Worm (Caenorhabditis elegans): Measurements from ENCODE around the gene K08D9.4.

Gene K08D9.4

DNA sequence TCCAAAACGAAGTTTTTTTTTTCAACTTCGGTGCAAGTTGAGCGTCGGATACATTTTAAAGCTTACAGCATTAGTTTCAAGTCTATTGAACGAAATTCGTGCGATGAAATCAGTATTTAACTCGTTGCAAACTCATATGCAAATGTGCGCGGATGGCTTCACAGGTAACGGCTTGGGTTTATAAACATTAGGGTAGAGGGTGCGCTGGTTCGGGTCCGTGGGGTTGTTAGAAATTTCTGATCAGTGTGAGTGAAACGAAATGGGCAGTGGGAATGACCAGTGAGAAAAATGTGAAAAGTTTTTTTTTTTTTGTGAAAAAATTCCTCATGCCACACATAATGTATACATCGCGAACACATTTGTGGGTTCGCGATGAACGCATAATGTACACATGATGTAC lies 37.1 kb downstream of the K08D9.4 start (continued):
- no peak for TF ChIP-seq duxl-1 (tag; optimal IDR thresholded peaks at IDR 0.05; ENCODE audit: poor library complexity)
- TF ChIP-seq nhr-11 (tag; optimal IDR thresholded peaks at IDR 0.05) = no peak
- no peak for TF ChIP-seq skn-1 (tag; optimal IDR thresholded peaks at IDR 0.05)
- no peak for TF ChIP-seq ZK546.5 (tag; optimal IDR thresholded peaks at IDR 0.05)
- TF ChIP-seq zfp-2 (tag; optimal IDR thresholded peaks at IDR 0.05) = no peak
- TF ChIP-seq ztf-7 (tag; optimal IDR thresholded peaks at IDR 0.05) = no peak
- no peak for TF ChIP-seq lin-13 (GFP tag; optimal IDR thresholded peaks at IDR 0.05)
- TF ChIP-seq cey-2 (tag; optimal IDR thresholded peaks at IDR 0.05; ENCODE audit: borderline replicate concordance, insufficient read depth) = no peak
- peak; percentile 63 for TF ChIP-seq vab-7 (GFP tag; IDR thresholded peaks at IDR 0.05)
- TF ChIP-seq hlh-30 (tag; optimal IDR thresholded peaks at IDR 0.05; ENCODE audit: insufficient read depth) = no peak
- no peak for TF ChIP-seq zag-1 (tag; optimal IDR thresholded peaks at IDR 0.05)
- TF ChIP-seq unc-130 (GFP tag; optimal IDR thresholded peaks at IDR 0.05) = peak; percentile 28
- no peak for TF ChIP-seq ceh-32 (tag; optimal IDR thresholded peaks at IDR 0.05; ENCODE audit: poor library complexity)
- TF ChIP-seq sdz-12 (GFP tag; optimal IDR thresholded peaks at IDR 0.05) = no peak
- no peak for TF ChIP-seq unc-39 (tag; optimal IDR thresholded peaks at IDR 0.05)
- TF ChIP-seq ceh-20 (GFP tag; IDR thresholded peaks at IDR 0.05) = no peak
- TF ChIP-seq saeg-2 (GFP tag; IDR thresholded peaks at IDR 0.05) = no peak
- TF ChIP-seq hif-1 (tag; optimal IDR thresholded peaks at IDR 0.05) = no peak
- no peak for TF ChIP-seq daf-12 (tag; optimal IDR thresholded peaks at IDR 0.05)
- TF ChIP-seq dmd-6 (GFP tag; IDR thresholded peaks at IDR 0.05) = no peak
- TF ChIP-seq mxl-3 (GFP tag; optimal IDR thresholded peaks at IDR 0.05) = no peak
- TF ChIP-seq F26F4.8 (GFP tag; conservative IDR thresholded peaks at IDR 0.05) = peak; percentile 71; the same call in 1 of the 2 replicates
- no peak for TF ChIP-seq php-3 (GFP tag; IDR thresholded peaks at IDR 0.05)
- TF ChIP-seq unc-62 (GFP tag; optimal IDR thresholded peaks at IDR 0.05 in 1 of 2) = peak in 1 of 2 experiments; percentile 44
- no peak for TF ChIP-seq unc-62 (tag; optimal IDR thresholded peaks at IDR 0.05)
- TF ChIP-seq lin-39 (tag; optimal IDR thresholded peaks at IDR 0.05) = no peak
- TF ChIP-seq ama-1 (optimal IDR thresholded peaks at IDR 0.05) = no peak
- TF ChIP-seq mdl-1 (tag; optimal IDR thresholded peaks at IDR 0.05) = no peak
- TF ChIP-seq dpl-1 (GFP tag; optimal IDR thresholded peaks at IDR 0.05) = no peak
- TF ChIP-seq nhr-25 (tag; optimal IDR thresholded peaks at IDR 0.05; ENCODE audit: borderline replicate concordance, insufficient read depth) = no peak
- TF ChIP-seq jun-1 (tag; optimal IDR thresholded peaks at IDR 0.05) = no peak

ce11 chrV:3162299-3162698 lies 37.9 kb downstream of the K08D9.4 start:
- TF ChIP-seq arid-1 (GFP tag; conservative IDR thresholded peaks at IDR 0.05) (no peak), set-16 (GFP tag; IDR thresholded peaks at IDR 0.05) (peak; percentile 62)

DNA sequence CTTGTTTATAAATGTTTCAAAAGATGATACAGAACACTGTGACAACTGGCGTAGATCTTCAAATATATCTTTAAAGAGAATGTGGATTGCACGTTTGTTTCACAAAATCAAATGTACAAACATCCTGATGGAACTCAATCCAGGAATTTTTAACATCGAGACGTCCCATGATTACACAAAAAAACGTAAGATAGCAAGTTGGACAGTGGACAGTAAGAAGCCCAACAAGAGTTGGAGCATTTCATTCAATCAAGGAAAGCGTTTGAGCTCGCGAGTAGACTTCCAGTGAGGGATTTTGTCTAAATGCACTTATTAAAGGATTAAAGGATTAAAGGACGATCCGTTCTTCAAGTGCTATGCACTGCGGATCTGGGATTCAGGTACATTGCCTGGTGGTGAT lies 41.0 kb downstream of the K08D9.4 start, which contains the start of gene C36C5.12:
TSS of gene C36C5.12 (minus strand) at position 101 of the 400 bp plus-strand sequence.
- no peak for TF ChIP-seq daf-19 (GFP tag; conservative IDR thresholded peaks at IDR 0.05)
- TF ChIP-seq set-16 (GFP tag; IDR thresholded peaks at IDR 0.05) = no peak
- TF ChIP-seq hif-1 (tag; optimal IDR thresholded peaks at IDR 0.05) = no peak
- TF ChIP-seq fkh-10 (GFP tag; optimal IDR thresholded peaks at IDR 0.05) = no peak
- no peak for TF ChIP-seq dmd-8 (GFP tag; IDR thresholded peaks at IDR 0.05)
- TF ChIP-seq F37D6.2 (tag; optimal IDR thresholded peaks at IDR 0.05) = no peak
- TF ChIP-seq cey-2 (tag; optimal IDR thresholded peaks at IDR 0.05; ENCODE audit: borderline replicate concordance, insufficient read depth) = no peak
- TF ChIP-seq dmd-9 (GFP tag; IDR thresholded peaks at IDR 0.05) = no peak
- no peak for TF ChIP-seq unc-130 (GFP tag; optimal IDR thresholded peaks at IDR 0.05)
- TF ChIP-seq tag-97 (GFP tag; IDR thresholded peaks at IDR 0.05) = no peak
- TF ChIP-seq ZK337.2 (GFP tag; IDR thresholded peaks at IDR 0.05) = no peak
- no peak for TF ChIP-seq daf-8 (GFP tag; IDR thresholded peaks at IDR 0.05)
- no peak for TF ChIP-seq ceh-82 (tag; optimal IDR thresholded peaks at IDR 0.05)
- TF ChIP-seq nhr-6 (tag; optimal IDR thresholded peaks at IDR 0.05) = no peak
- TF ChIP-seq nhr-28 (tag; optimal IDR thresholded peaks at IDR 0.05) = no peak
- no peak for TF ChIP-seq T26A8.4 (GFP tag; IDR thresholded peaks at IDR 0.05)
